Fruit fly (Drosophila melanogaster): ENCODE measurements around the gene vret.

vret gene

dm6 chr3R:22755187-22755777 lies 9.9 kb upstream of the vret start (continued):
- TF ChIP-seq sqz (GFP tag; optimal IDR thresholded peaks at IDR 0.05), result no peak
- TF ChIP-seq scrt (GFP tag; optimal IDR thresholded peaks at IDR 0.05), result no peak
- no peak for TF ChIP-seq CG30403 (GFP tag; optimal IDR thresholded peaks at IDR 0.05)
- peak; percentile 78 for TF ChIP-seq pros (GFP tag; optimal IDR thresholded peaks at IDR 0.05)
- TF ChIP-seq z (GFP tag; IDR thresholded peaks at IDR 0.05), result peak; percentile 23; the same call in 1 of the 3 replicates
- TF ChIP-seq Adf1 (GFP tag; IDR thresholded peaks at IDR 0.05), result no peak
- no peak for TF ChIP-seq lmd (GFP tag; IDR thresholded peaks at IDR 0.05)
- no peak for TF ChIP-seq CG13894 (tag; optimal IDR thresholded peaks at IDR 0.05)
- TF ChIP-seq sob (GFP tag; IDR thresholded peaks at IDR 0.05), result 0 out of 2 replicates have a peak, but pooled peaks have one; percentile 25
- TF ChIP-seq Atf6 (GFP tag; IDR thresholded peaks at IDR 0.05), result 0 out of 2 replicates have a peak, but pooled peaks have one; percentile 30
- no peak for TF ChIP-seq dmrt99B (tag; optimal IDR thresholded peaks at IDR 0.05)

- TF ChIP-seq lbe (GFP tag; optimal IDR thresholded peaks at IDR 0.05), result no peak
- TF ChIP-seq Aef1 (GFP tag; IDR thresholded peaks at IDR 0.05), result peak; percentile 25; the same call in 1 of the 3 replicates
- TF ChIP-seq CG4707 (GFP tag; optimal IDR thresholded peaks at IDR 0.05), result peak; percentile 66
- TF ChIP-seq CG12071 (GFP tag; optimal IDR thresholded peaks at IDR 0.05), result peak; percentile 38
- TF ChIP-seq CG7556 (GFP tag; optimal IDR thresholded peaks at IDR 0.05), result peak; percentile 89
- TF ChIP-seq CG13287 (GFP tag; IDR thresholded peaks at IDR 0.05; ENCODE audit: partially characterized antibody), result peak; percentile 54
- TF ChIP-seq tap (tag; optimal IDR thresholded peaks at IDR 0.05), result peak; percentile 50
- peak; percentile 46 for TF ChIP-seq CG11723 (GFP tag; optimal IDR thresholded peaks at IDR 0.05)
- peak; percentile 63 for TF ChIP-seq CG4820 (GFP tag; optimal IDR thresholded peaks at IDR 0.05)
- TF ChIP-seq CG17359 (tag; optimal IDR thresholded peaks at IDR 0.05), result peak; percentile 67
- peak; percentile 45 for TF ChIP-seq cwo (GFP tag; optimal IDR thresholded peaks at IDR 0.05)
- TF ChIP-seq CG4360 (GFP tag; IDR thresholded peaks at IDR 0.05), result 0 out of 2 replicates have a peak, but pooled peaks have one; percentile 9
- TF ChIP-seq CG5953 (GFP tag; IDR thresholded peaks at IDR 0.05), result 0 out of 2 replicates have a peak, but pooled peaks have one; percentile 4
- peak; percentile 71 for TF ChIP-seq CG12391 (tag; optimal IDR thresholded peaks at IDR 0.05)
- TF ChIP-seq CG10462 (GFP tag; optimal IDR thresholded peaks at IDR 0.05), result no peak
- TF ChIP-seq CG7786 (GFP tag; optimal IDR thresholded peaks at IDR 0.05), result peak; percentile 37
- TF ChIP-seq Optix (GFP tag; IDR thresholded peaks at IDR 0.05), result peak; percentile 34; the same call in 1 of the 3 replicates
- no peak for TF ChIP-seq Stat92E (GFP tag; optimal IDR thresholded peaks at IDR 0.05)
- TF ChIP-seq C15 (GFP tag; IDR thresholded peaks at IDR 0.05), result no peak
- TF ChIP-seq CG11456 (GFP tag; IDR thresholded peaks at IDR 0.05), result peak; percentile 77
- TF ChIP-seq wek (GFP tag; optimal IDR thresholded peaks at IDR 0.05), result no peak
- peak; percentile 38 for TF ChIP-seq HHEX (GFP tag; optimal IDR thresholded peaks at IDR 0.05)
- TF ChIP-seq CG2199 (GFP tag; IDR thresholded peaks at IDR 0.05), result peak; percentile 47; the same call in 1 of the 3 replicates
- no peak for TF ChIP-seq lov (optimal IDR thresholded peaks at IDR 0.05)
- TF ChIP-seq lov (GFP tag; IDR thresholded peaks at IDR 0.05), result 0 out of 3 replicates have a peak, but pooled peaks have one; percentile 55
- TF ChIP-seq CG6654 (GFP tag; optimal IDR thresholded peaks at IDR 0.05), result peak; percentile 33
- peak; percentile 36; the same call in 2 of the 3 replicates for TF ChIP-seq CG14050 (GFP tag; IDR thresholded peaks at IDR 0.05)
- peak in 1 of 2 experiments; percentile 80 for TF ChIP-seq Hr51 (GFP tag; optimal IDR thresholded peaks at IDR 0.05)
- TF ChIP-seq lmd (GFP tag; IDR thresholded peaks at IDR 0.05), result peak; percentile 54
- peak; percentile 23; the same call in 1 of the 2 replicates for TF ChIP-seq MBD-R2 (GFP tag; IDR thresholded peaks at IDR 0.05)
- peak; percentile 9 for TF ChIP-seq B-H2 (GFP tag; optimal IDR thresholded peaks at IDR 0.05)
- TF ChIP-seq eyg (GFP tag; optimal IDR thresholded peaks at IDR 0.05), result no peak
- peak; percentile 73 for TF ChIP-seq Sox102F (GFP tag; optimal IDR thresholded peaks at IDR 0.05)
- no peak for TF ChIP-seq Spps (tag; optimal IDR thresholded peaks at IDR 0.05)
- peak; percentile 64 for TF ChIP-seq CG15514 (GFP tag; optimal IDR thresholded peaks at IDR 0.05)
- peak; percentile 68 for TF ChIP-seq CG17328 (GFP tag; IDR thresholded peaks at IDR 0.05)
Measured at dm6 chr3R:22753895-22754774, 8.8 kb upstream of the vret start.

Data from whole organism, embryonic.